Worm (Caenorhabditis elegans): Measurements from ENCODE around the gene crn-3.

DNA sequence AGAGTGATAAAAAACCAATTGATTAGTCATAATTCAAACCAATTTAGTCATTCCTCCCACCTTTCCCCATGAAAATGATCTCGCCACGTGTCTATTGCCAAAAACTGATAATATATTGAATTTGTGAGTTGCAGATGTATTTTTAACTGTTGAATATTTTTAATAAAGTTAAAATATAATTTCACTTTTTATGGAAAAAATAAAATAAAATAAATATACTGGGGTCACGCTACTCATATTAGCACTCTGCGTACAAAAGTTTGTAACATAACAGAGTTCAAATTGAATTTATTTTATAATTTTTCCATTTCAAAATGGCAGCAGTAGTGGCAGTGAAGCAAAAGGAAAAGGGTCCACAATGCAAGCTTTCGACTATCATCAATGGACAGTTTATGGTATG is 30.3 kb downstream of the crn-3 start, which contains the start of gene C14A4.13:
- TF ChIP-seq lag-1 (GFP tag; IDR thresholded peaks at IDR 0.05) (no peak), F52B5.7 (tag; optimal IDR thresholded peaks at IDR 0.05) (no peak), efl-1 (GFP tag; optimal IDR thresholded peaks at IDR 0.05) (no peak), gei-17 (GFP tag; optimal IDR thresholded peaks at IDR 0.05) (no peak), K11D2.4 (GFP tag; IDR thresholded peaks at IDR 0.05) (no peak), rpc-1 (optimal IDR thresholded peaks at IDR 0.05) (no peak), rpc-1 (tag; optimal IDR thresholded peaks at IDR 0.05) (no peak), sptf-2 (GFP tag; optimal IDR thresholded peaks at IDR 0.05) (no peak), akir-1 (GFP tag; optimal IDR thresholded peaks at IDR 0.05) (no peak)
